Worm (Caenorhabditis elegans): Measurements from ENCODE around the gene srw-23.

Gene srw-23

DNA sequence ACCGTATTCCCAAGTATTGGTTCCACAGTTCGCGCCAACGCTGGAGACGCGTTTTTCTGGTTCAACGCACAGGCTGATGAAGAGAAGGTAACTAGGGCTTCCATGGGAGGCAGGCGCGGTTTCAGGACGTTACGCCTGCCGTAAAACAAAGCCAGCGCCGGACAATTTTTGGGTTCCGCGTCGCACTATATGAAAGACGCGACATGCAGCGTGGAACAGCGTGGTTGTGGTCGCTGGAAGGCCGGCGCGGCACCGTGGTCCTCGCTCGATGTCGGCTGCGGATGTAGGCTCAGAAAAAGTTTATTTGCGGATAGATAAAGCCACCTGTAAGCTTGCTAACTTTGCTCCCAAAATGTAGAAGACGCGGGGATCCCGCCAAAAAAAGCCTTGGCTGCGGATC lies 35.3 kb upstream of the srw-23 start:
- TF ChIP-seq cnd-1 (tag; optimal IDR thresholded peaks at IDR 0.05) (no peak), tbx-8 (GFP tag; optimal IDR thresholded peaks at IDR 0.05) (no peak), lsy-2 (tag; optimal IDR thresholded peaks at IDR 0.05) (no peak), lin-32 (GFP tag; optimal IDR thresholded peaks at IDR 0.05) (no peak), ham-2 (GFP tag; optimal IDR thresholded peaks at IDR 0.05) (no peak), sptf-1 (tag; optimal IDR thresholded peaks at IDR 0.05) (no peak), elt-1 (tag; optimal IDR thresholded peaks at IDR 0.05; ENCODE audit: borderline replicate concordance, insufficient read depth) (no peak)

DNA sequence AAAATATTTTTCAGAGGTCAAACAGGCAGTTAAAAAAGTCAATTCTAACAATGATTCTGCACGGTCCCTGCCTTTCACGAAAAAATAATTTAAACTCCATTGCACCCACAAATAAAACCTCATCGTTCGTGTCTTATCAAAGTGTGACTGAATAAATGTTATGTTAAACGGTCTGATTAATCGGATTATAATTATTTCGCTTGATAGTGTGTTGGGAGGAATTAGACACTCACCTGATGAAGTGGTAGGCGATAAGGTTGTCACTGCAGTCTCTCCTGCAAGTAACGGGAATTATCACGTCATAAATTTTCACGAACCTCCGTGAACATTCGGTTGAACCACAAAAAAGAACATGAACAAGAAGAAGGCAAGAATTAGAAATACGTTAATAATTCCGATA lies 33.5 kb upstream of the srw-23 start:
- TF ChIP-seq tbx-8 (GFP tag; optimal IDR thresholded peaks at IDR 0.05) (no peak), lsy-2 (tag; optimal IDR thresholded peaks at IDR 0.05) (no peak), snpc-4 (tag; optimal IDR thresholded peaks at IDR 0.05) (no peak), unc-62 (GFP tag; optimal IDR thresholded peaks at IDR 0.05) (no peak), hlh-1 (tag; optimal IDR thresholded peaks at IDR 0.05) (no peak), nhr-2 (tag; optimal IDR thresholded peaks at IDR 0.05) (no peak), mls-2 (tag; optimal IDR thresholded peaks at IDR 0.05) (no peak), lin-32 (GFP tag; optimal IDR thresholded peaks at IDR 0.05) (no peak), M03D4.4 (tag; optimal IDR thresholded peaks at IDR 0.05) (no peak)

DNA sequence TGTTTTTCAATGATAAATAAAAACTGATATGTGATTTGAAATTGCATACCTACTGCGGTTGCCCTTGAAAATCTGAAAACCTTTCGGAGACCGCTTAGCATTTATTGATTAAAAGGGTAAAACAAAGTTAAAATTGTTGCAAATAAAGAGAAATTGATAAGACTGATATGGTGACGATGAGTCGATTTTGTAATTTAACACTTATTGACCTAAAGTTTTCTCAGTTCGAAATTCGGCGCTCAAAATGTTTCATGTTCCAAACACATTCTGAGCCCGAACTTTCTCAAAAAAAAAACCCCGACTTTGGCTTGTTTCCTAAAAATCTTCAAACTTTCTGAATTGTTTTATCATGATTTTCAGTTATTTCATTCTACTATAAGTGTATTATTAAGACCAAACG lies 32.8 kb upstream of the srw-23 start, which contains the start of gene clec-40:
Gene clec-40 (minus strand): TSS at position 101 of the 400 bp plus-strand sequence.
- TF ChIP-seq ham-2 (GFP tag; optimal IDR thresholded peaks at IDR 0.05) (no peak), blmp-1 (tag; optimal IDR thresholded peaks at IDR 0.05) (no peak), ztf-11 (tag; optimal IDR thresholded peaks at IDR 0.05) (no peak), unc-39 (tag; optimal IDR thresholded peaks at IDR 0.05) (no peak), mab-5 (tag; optimal IDR thresholded peaks at IDR 0.05) (no peak), lin-13 (tag; optimal IDR thresholded peaks at IDR 0.05) (no peak), ceh-83 (GFP tag; optimal IDR thresholded peaks at IDR 0.05) (no peak), mls-2 (tag; optimal IDR thresholded peaks at IDR 0.05) (no peak), nhr-2 (tag; optimal IDR thresholded peaks at IDR 0.05) (no peak), drap-1 (GFP tag; optimal IDR thresholded peaks at IDR 0.05) (no peak), bed-3 (GFP tag; optimal IDR thresholded peaks at IDR 0.05) (no peak), cnd-1 (tag; optimal IDR thresholded peaks at IDR 0.05) (no peak), zip-8 (tag; optimal IDR thresholded peaks at IDR 0.05) (no peak), mep-1 (tag; optimal IDR thresholded peaks at IDR 0.05) (no peak), M03D4.4 (tag; optimal IDR thresholded peaks at IDR 0.05) (no peak), tbx-8 (GFP tag; optimal IDR thresholded peaks at IDR 0.05) (no peak)

DNA sequence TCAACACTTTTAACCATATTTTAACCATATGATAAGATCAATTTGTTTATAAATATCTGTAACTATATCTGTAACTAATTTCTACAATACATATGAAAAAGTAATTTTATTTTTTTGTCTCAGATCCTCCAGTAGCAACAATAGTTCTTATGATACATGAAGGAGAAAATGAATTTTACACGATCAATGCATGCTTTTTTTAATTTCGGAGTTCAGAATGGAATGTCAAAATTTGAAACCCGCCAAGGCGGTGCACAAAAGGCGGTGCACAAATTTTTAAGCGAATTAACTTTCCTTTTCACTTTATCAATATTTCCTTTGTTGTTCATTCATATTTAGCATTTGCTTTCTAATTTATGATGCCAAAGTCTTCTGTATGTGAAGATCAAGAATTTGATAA lies 30.8 kb upstream of the srw-23 start, which contains the start of gene clec-25:
Gene clec-25 (plus strand): TSS at position 301 of the 400 bp plus-strand sequence.
- no peak for TF ChIP-seq ham-2 (GFP tag; optimal IDR thresholded peaks at IDR 0.05)
- no peak for TF ChIP-seq lin-32 (GFP tag; optimal IDR thresholded peaks at IDR 0.05)

DNA sequence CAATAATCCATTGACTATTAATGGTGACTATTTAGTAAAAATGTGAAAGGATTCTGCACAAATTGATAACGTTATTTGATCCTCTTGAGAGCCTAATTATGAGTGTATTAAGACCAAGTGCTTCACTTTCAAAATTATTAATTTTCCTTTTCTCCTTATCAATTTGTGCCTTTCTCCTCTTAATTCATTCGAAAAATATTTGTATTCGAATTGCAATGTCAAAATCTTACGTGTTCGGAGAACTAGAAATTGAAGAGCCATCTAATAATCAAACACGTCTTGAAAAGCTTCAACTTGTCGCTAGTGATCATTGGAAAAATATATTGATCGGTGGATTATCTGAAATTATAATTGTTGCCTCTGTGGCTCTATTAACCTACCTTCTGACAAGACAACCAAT lies 25.2 kb upstream of the srw-23 start, which contains the start of the genes clec-36 and clec-26:
Gene clec-36 (minus strand): TSS at position 101 of the 400 bp plus-strand sequence.
Gene clec-26 (plus strand): TSS at position 114 of the 400 bp plus-strand sequence.
- TF ChIP-seq nhr-12 (tag; optimal IDR thresholded peaks at IDR 0.05) (no peak), hlh-1 (tag; optimal IDR thresholded peaks at IDR 0.05) (no peak), nhr-76 (tag; optimal IDR thresholded peaks at IDR 0.05) (no peak), nhr-28 (tag; optimal IDR thresholded peaks at IDR 0.05) (no peak), ces-1 (GFP tag; optimal IDR thresholded peaks at IDR 0.05) (no peak), nhr-2 (tag; optimal IDR thresholded peaks at IDR 0.05) (no peak), unc-62 (GFP tag; optimal IDR thresholded peaks at IDR 0.05) (no peak), flh-1 (GFP tag; optimal IDR thresholded peaks at IDR 0.05) (no peak), ceh-39 (tag; optimal IDR thresholded peaks at IDR 0.05) (no peak), nhr-237 (tag; optimal IDR thresholded peaks at IDR 0.05) (no peak), blmp-1 (tag; optimal IDR thresholded peaks at IDR 0.05) (no peak), ham-2 (GFP tag; optimal IDR thresholded peaks at IDR 0.05) (no peak), ceh-43 (GFP tag; optimal IDR thresholded peaks at IDR 0.05) (no peak), bed-3 (GFP tag; optimal IDR thresholded peaks at IDR 0.05) (no peak), ceh-83 (GFP tag; optimal IDR thresholded peaks at IDR 0.05) (no peak), mls-2 (tag; optimal IDR thresholded peaks at IDR 0.05) (no peak), elt-3 (tag; optimal IDR thresholded peaks at IDR 0.05) (no peak)
